Worm (Caenorhabditis elegans) whole organism, L1 larva: ENCODE data around the gene lin-8.

ENCODE experiments used
- C04F5.9 ChIP-seq: sonication (generic microtip); optimal IDR thresholded peaks from 2 replicates; lab custom pipeline; 2016; ENCODE audit warnings: missing genetic modification characterization, missing compliant biosample characterization
- C16A3.4 ChIP-seq: fragments of 150-350 bp; optimal IDR thresholded peaks from 2 replicates; lab custom pipeline; 2014; ENCODE audit warnings: missing biosample characterization, missing genetic modification characterization
- C34B4.2 ChIP-seq: sonication (generic microtip); optimal IDR thresholded peaks from 2 replicates; lab custom pipeline; 2017; ENCODE audit warnings: mild to moderate bottlenecking, missing genetic modification characterization, missing compliant biosample characterization
- Y116A8C.19 ChIP-seq: sonication (generic microtip); optimal IDR thresholded peaks from 2 replicates; lab custom pipeline; 2016; ENCODE audit warnings: missing compliant biosample characterization, missing genetic modification characterization, borderline replicate concordance
- alr-1 ChIP-seq: fragments of 200-800 bp; sonication (Bioruptor generic); optimal IDR thresholded peaks from 2 replicates; lab custom pipeline; 2018; ENCODE audit warnings: borderline replicate concordance, mild to moderate bottlenecking, missing genetic modification characterization, missing compliant biosample characterization
- aly-2 ChIP-seq: fragments of 150-350 bp; optimal IDR thresholded peaks from 2 replicates; lab custom pipeline; 2014; ENCODE audit warnings: missing biosample characterization, missing genetic modification characterization
- blmp-1 ChIP-seq: fragments of 150-350 bp; optimal IDR thresholded peaks from 2 replicates; lab custom pipeline; 2014; ENCODE audit warnings: missing biosample characterization, missing genetic modification characterization
- ceh-63 ChIP-seq: fragments of 200-800 bp; sonication (Bioruptor generic); optimal IDR thresholded peaks from 2 replicates; lab custom pipeline; 2018; ENCODE audit warnings: mild to moderate bottlenecking, missing genetic modification characterization, missing compliant biosample characterization
- ceh-82 ChIP-seq, 3 experiments: fragments of 150-350 bp in 1 of 3; sonication (generic microtip) in 2 of 3; optimal IDR thresholded peaks; 2 replicates each; lab custom pipeline; 2014 to 2017; ENCODE audit warnings: missing biosample characterization in 3 of 3, missing genetic modification characterization in 3 of 3
- dpl-1 ChIP-seq, 3 experiments: fragments of 150-350 bp in 2 of 3; sonication (generic microtip) in 1 of 3; optimal IDR thresholded peaks; 2 replicates each; lab custom pipeline; 2014 to 2017; ENCODE audit warnings: missing biosample characterization in 3 of 3, missing genetic modification characterization in 3 of 3, missing genetic modification reagents in 3 of 3
- efl-1 ChIP-seq, 4 experiments: fragments of 150-350 bp; optimal IDR thresholded peaks in 3 of 4; peaks in 1 of 4; 1 replicate in 1 of 4; 2 replicates in 3 of 4; lab custom pipeline; 2014; ENCODE audit warnings: missing biosample characterization in 2 of 4, missing genetic modification characterization in 2 of 4, missing genetic modification reagents in 2 of 4
- egl-27 ChIP-seq, 2 experiments: fragments of 150-350 bp in 1 of 2; sonication (generic microtip); optimal IDR thresholded peaks; 3 replicates each; lab custom pipeline; 2017 to 2018; ENCODE audit warnings: missing biosample characterization in 2 of 2, missing genetic modification characterization in 2 of 2, missing genetic modification reagents in 2 of 2
- elt-3 ChIP-seq, 6 experiments: fragments of 150-350 bp in 1 of 6; sonication (generic microtip); optimal IDR thresholded peaks; 2 replicates each; lab custom pipeline; 2017 to 2018; ENCODE audit warnings: missing biosample characterization in 6 of 6, missing genetic modification characterization in 6 of 6, inconsistent platforms in 1 of 6
- fkh-4 ChIP-seq: sonication (generic microtip); optimal IDR thresholded peaks from 2 replicates; lab custom pipeline; 2016; ENCODE audit warnings: missing compliant biosample characterization, missing genetic modification characterization, borderline replicate concordance
- lin-14 ChIP-seq: fragments of 200-800 bp; sonication (Bioruptor generic); optimal IDR thresholded peaks from 2 replicates; lab custom pipeline; 2018; ENCODE audit warnings: mild to moderate bottlenecking, missing genetic modification characterization, moderate library complexity, missing compliant biosample characterization
- lsy-2 ChIP-seq, 2 experiments: fragments of 150-350 bp; optimal IDR thresholded peaks; 2 replicates each; lab custom pipeline; 2014; ENCODE audit warnings: missing biosample characterization in 2 of 2, missing genetic modification characterization in 2 of 2
- mdl-1 ChIP-seq, 2 experiments: fragments of 150-350 bp; optimal IDR thresholded peaks; 2 replicates each; lab custom pipeline; 2014 to 2017; ENCODE audit warnings: missing biosample characterization in 2 of 2, missing genetic modification characterization in 2 of 2, inconsistent platforms in 1 of 2
- mep-1 ChIP-seq: fragments of 150-350 bp; optimal IDR thresholded peaks from 2 replicates; lab custom pipeline; 2014; ENCODE audit warnings: missing biosample characterization, missing genetic modification characterization
- nhr-47 ChIP-seq: sonication (generic microtip); optimal IDR thresholded peaks from 2 replicates; lab custom pipeline; 2016; ENCODE audit warnings: mild to moderate bottlenecking, missing genetic modification characterization, moderate library complexity, missing compliant biosample characterization
- nhr-90 ChIP-seq: sonication (generic microtip); optimal IDR thresholded peaks from 2 replicates; lab custom pipeline; 2016; ENCODE audit warnings: mild to moderate bottlenecking, missing genetic modification characterization, missing compliant biosample characterization; ENCODE audit not compliant: poor library complexity
- pag-3 ChIP-seq: sonication (generic microtip); optimal IDR thresholded peaks from 2 replicates; lab custom pipeline; 2017; ENCODE audit warnings: missing genetic modification characterization, mild to moderate bottlenecking, missing compliant biosample characterization, antibody characterized with exemption, borderline replicate concordance; ENCODE audit not compliant: insufficient read depth
- pax-3 ChIP-seq: fragments of 200-800 bp; sonication (Bioruptor generic); optimal IDR thresholded peaks from 2 replicates; lab custom pipeline; 2018; ENCODE audit warnings: mild to moderate bottlenecking, missing genetic modification characterization, moderate library complexity, missing compliant biosample characterization
- pqm-1 ChIP-seq: sonication (generic microtip); optimal IDR thresholded peaks from 3 replicates; lab custom pipeline; 2017; ENCODE audit warnings: missing biosample characterization, missing genetic modification characterization
- rnt-1 ChIP-seq: sonication (generic microtip); optimal IDR thresholded peaks from 2 replicates; lab custom pipeline; 2016; ENCODE audit warnings: mild to moderate bottlenecking, missing genetic modification characterization, moderate library complexity, missing compliant biosample characterization
- sox-4 ChIP-seq: sonication (generic microtip); optimal IDR thresholded peaks from 2 replicates; lab custom pipeline; 2016; ENCODE audit warnings: missing genetic modification characterization, missing compliant biosample characterization
- sup-37 ChIP-seq: fragments of 200-800 bp; sonication (Bioruptor generic); optimal IDR thresholded peaks from 2 replicates; lab custom pipeline; 2018; ENCODE audit warnings: mild to moderate bottlenecking, missing genetic modification characterization, missing compliant biosample characterization
- swsn-7 ChIP-seq: sonication (generic microtip); optimal IDR thresholded peaks from 2 replicates; lab custom pipeline; 2016; ENCODE audit warnings: missing genetic modification characterization, missing compliant biosample characterization
- unc-62 ChIP-seq: fragments of 150-350 bp; optimal IDR thresholded peaks from 2 replicates; lab custom pipeline; 2014; ENCODE audit warnings: missing biosample characterization, missing genetic modification reagents, missing genetic modification characterization
- unc-86 ChIP-seq: sonication (generic microtip); optimal IDR thresholded peaks from 2 replicates; lab custom pipeline; 2016; ENCODE audit warnings: missing genetic modification characterization, missing compliant biosample characterization
- vab-15 ChIP-seq: sonication (generic microtip); optimal IDR thresholded peaks from 2 replicates; lab custom pipeline; 2017; ENCODE audit warnings: missing genotype, mild to moderate bottlenecking, missing genetic modification characterization, missing compliant biosample characterization
- xbp-1 ChIP-seq: sonication (generic microtip); optimal IDR thresholded peaks from 2 replicates; lab custom pipeline; 2016; ENCODE audit warnings: missing genetic modification characterization, missing compliant biosample characterization
- zip-4 ChIP-seq: fragments of 200-800 bp; sonication (Bioruptor generic); optimal IDR thresholded peaks from 2 replicates; lab custom pipeline; 2018; ENCODE audit warnings: mild to moderate bottlenecking, missing genetic modification characterization, moderate library complexity, missing compliant biosample characterization
- ztf-4 ChIP-seq: fragments of 150-350 bp; optimal IDR thresholded peaks from 2 replicates; lab custom pipeline; 2014; ENCODE audit warnings: missing biosample characterization, missing genetic modification characterization

Gene lin-8

DNA sequence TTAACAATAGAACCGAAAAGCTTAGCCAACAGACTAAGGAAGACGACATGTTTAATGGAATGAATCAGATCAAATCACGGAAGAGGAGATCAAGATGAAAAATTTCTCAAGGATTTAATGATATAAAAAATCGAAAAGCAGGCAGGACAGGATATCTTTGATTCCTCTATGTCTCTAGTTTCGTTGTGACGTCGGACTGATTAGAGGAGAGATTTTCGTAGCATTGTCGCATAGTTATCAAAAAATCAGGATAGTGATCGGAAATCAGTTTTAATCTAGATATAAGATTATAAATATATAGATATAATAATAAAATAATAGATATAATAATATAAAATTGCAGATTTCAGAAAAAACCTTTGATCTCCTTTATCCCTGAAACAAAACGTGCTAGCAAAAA lies 13.3 kb upstream of the lin-8 start, which contains the start of gene B0454.8 (continued):
- TF ChIP-seq C16A3.4 (tag; lab: Kevin White, UChicago) (no peak), pax-3 (tag; lab: Kevin White, UChicago) (no peak), nhr-90 (no peak)

DNA sequence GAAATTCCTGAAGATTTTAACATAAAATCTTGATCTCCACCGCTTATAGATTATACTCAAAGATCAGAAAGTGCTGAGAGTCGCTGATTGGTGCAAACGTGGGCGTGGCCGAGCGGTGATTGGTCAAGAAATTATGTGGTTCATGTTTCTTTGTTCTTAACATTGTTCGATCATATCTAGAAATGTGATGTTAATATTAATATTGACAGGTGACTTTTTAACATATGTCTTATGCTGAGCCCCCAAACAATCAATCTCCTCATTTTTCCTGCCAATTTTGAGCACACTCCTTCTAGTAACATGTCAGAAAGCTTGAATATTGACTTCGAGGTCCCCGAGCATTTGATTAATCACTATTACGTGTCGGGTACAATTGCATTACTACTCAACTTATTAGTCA lies 12.6 kb upstream of the lin-8 start, which contains the start of gene sri-29:
Gene sri-29, plus strand, starts transcription at position 301 of the 400 bp plus-strand sequence.
- TF ChIP-seq rnt-1 (tag; lab: Kevin White, UChicago): no peak
- TF ChIP-seq pqm-1: no peak
- no peak for TF ChIP-seq nhr-47 (tag; lab: Kevin White, UChicago)
- TF ChIP-seq alr-1: no peak
- TF ChIP-seq pax-3 (tag; lab: Kevin White, UChicago): no peak
- no peak for TF ChIP-seq lsy-2 (tag; optimal IDR thresholded peaks at IDR 0.05; lab: Kevin White, UChicago)
- TF ChIP-seq mep-1 (tag; lab: Kevin White, UChicago): no peak
- TF ChIP-seq lin-14 (GFP tag; lab: Kevin White, UChicago): no peak
- TF ChIP-seq xbp-1 (tag; lab: Kevin White, UChicago): no peak
- no peak for TF ChIP-seq pag-3 (tag; lab: Kevin White, UChicago)
- TF ChIP-seq egl-27 (tag; optimal IDR thresholded peaks at IDR 0.05; lab: Kevin White, UChicago): no peak
- no peak for TF ChIP-seq mdl-1 (tag; optimal IDR thresholded peaks at IDR 0.05; lab: Kevin White, UChicago)
- TF ChIP-seq ceh-82 (tag; optimal IDR thresholded peaks at IDR 0.05; lab: Kevin White, UChicago): no peak
- no peak for TF ChIP-seq aly-2 (tag; lab: Kevin White, UChicago)
- no peak for TF ChIP-seq sox-4
- TF ChIP-seq efl-1 (optimal IDR thresholded peaks at IDR 0.05; lab: Kevin White, UChicago): no peak
- TF ChIP-seq efl-1 (GFP tag; optimal IDR thresholded peaks at IDR 0.05 in 1 of 2; lab: Kevin White, UChicago): no peak
- TF ChIP-seq ztf-4: no peak
- TF ChIP-seq unc-86 (tag; lab: Kevin White, UChicago): no peak
- TF ChIP-seq unc-62 (GFP tag; lab: Kevin White, UChicago): no peak
- TF ChIP-seq, all 84 proteins: peak for 0

DNA sequence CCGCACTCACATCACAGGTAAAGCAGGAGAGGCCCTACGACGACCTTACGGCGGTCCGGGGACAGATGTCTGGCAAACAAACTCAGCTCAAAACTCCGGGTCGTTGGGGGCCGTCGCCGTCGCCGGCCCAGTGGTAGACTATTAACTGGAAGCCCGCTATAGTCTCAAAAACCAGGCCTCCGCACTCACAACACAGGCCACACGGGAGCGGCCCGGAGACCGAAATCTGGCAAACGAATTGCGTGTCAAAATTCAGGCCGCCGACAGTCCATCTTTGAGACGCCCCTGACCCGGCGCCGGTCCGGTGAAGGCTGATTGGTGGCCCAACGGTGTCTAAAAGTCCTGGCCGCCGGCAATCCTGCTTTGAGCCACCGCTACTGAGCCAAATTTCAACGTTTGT lies 11.2 kb upstream of the lin-8 start:
- no peak for TF ChIP-seq ceh-82 (tag; optimal IDR thresholded peaks at IDR 0.05; lab: Kevin White, UChicago)
- TF ChIP-seq fkh-4 (tag; lab: Kevin White, UChicago): no peak

DNA sequence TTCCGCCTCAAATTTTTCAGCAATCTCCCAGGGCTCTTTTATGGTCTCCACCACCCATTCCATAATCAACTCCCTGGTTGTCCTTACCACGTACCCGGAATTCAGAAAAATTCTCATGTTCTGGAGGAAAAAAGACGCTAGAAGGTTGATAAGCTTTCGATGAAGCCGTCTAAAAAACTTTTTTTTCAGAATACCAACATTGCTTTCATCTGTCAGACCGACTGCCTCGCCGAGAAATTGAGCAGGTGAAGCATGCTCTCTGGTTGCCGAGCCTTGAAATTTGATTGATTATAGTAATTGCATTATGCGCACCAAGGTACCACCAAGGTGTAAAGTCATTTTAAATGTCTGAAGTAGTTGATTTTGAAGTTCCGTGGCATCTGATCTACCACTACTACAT lies 10.7 kb upstream of the lin-8 start, which contains the start of gene sri-30:
Gene sri-30, plus strand, starts transcription at position 301 of the 400 bp plus-strand sequence.
- no peak for TF ChIP-seq dpl-1 (GFP tag; optimal IDR thresholded peaks at IDR 0.05; lab: Kevin White, UChicago)
- TF ChIP-seq ceh-63 (GFP tag; lab: Kevin White, UChicago): no peak
- no peak for TF ChIP-seq swsn-7 (tag; lab: Kevin White, UChicago)
- TF ChIP-seq C04F5.9 (tag; lab: Kevin White, UChicago): no peak
- TF ChIP-seq vab-15: no peak

DNA sequence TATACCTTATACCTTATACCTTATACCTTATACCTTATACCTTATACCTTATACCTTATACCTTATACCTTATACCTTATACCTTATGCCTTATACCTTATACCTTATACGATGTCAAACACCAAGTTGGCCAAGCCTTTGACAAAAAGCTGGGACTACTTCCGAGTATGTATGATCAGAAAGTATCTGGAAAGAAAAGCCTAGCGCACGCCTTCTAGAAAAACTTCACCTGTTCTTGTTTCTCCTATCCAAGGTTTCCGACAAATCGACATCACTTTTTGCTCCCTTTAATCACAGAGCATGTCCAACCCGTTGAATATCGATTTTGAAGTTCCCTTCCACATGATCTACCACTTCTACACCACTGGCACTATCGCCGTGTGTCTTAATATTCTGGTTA lies 8.2 kb upstream of the lin-8 start, which contains the start of gene sri-28:
Gene sri-28, plus strand, starts transcription at position 301 of the 400 bp plus-strand sequence.
- TF ChIP-seq elt-3 (tag; optimal IDR thresholded peaks at IDR 0.05; lab: Kevin White, UChicago): no peak

DNA sequence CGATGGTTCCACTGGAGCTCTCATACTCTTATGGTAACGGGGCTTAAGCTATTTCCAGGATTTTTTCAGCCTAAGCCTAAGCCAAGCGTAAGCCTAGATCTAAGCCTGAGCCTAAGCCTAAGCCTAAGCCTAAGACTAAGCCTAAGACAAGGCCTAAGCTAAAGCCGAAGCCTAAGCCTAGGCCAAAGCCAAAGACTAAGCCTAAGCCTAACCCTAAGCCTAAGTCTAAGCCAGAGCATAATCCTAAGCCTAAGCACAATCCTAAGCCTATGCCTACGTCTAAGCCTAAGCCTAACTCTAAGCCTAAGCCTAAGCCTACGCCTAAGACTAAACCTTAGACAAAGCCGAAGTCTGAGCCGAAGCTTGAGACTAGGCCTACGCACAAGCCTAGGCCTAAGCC lies 7.6 kb upstream of the lin-8 start:
- no peak for TF ChIP-seq C34B4.2
- no peak for TF ChIP-seq blmp-1 (tag; lab: Kevin White, UChicago)
- TF ChIP-seq dpl-1 (GFP tag; optimal IDR thresholded peaks at IDR 0.05; lab: Kevin White, UChicago): no peak
- TF ChIP-seq Y116A8C.19 (tag; lab: Kevin White, UChicago): no peak
- TF ChIP-seq zip-4 (GFP tag; lab: Kevin White, UChicago): no peak
- TF ChIP-seq sup-37 (GFP tag; lab: Kevin White, UChicago): no peak
